Worm (Caenorhabditis elegans) whole organism, young adult: ENCODE data around the gene zipt-15.

Experiments used
- F37B4.10 ChIP-seq: fragments of 200-800 bp; sonication (Bioruptor generic); IDR thresholded peaks from 2 replicates; pipeline ENCODE4 v1.3.6; 2022; ENCODE audit warnings: missing genetic modification characterization, missing compliant biosample characterization
- nhr-80 ChIP-seq: sonication (generic microtip); optimal IDR thresholded peaks from 2 replicates; lab custom pipeline; 2016; ENCODE audit warnings: missing genetic modification characterization, missing compliant biosample characterization
- pha-4 ChIP-seq: fragments of 150-350 bp; sonication (generic microtip); optimal IDR thresholded peaks from 2 replicates; lab custom pipeline; 2014; ENCODE audit warnings: missing biosample characterization, missing genetic modification reagents, missing genetic modification characterization
- zim-3 ChIP-seq: sonication (generic microtip); optimal IDR thresholded peaks from 2 replicates; lab custom pipeline; 2017; ENCODE audit warnings: mild to moderate bottlenecking, missing genetic modification characterization, moderate library complexity, missing compliant biosample characterization

- TF ChIP-seq nhr-80 (tag; lab: Kevin White, UChicago) = no peak
- no peak for TF ChIP-seq pha-4 (tag; lab: Kevin White, UChicago)
- no peak for TF ChIP-seq zim-3 (tag; lab: Kevin White, UChicago)
- no peak for TF ChIP-seq F37B4.10
These were observed 56.4 kb downstream of the zipt-15 start, which contains the start of gene F56B3.2 for ce11 chrIV:768312-768711.
